Worm (Caenorhabditis elegans) whole organism, late embryonic: Measurements from ENCODE around the gene pqn-37.

Experiments used
- ceh-24 ChIP-seq: sonication (generic microtip); optimal IDR thresholded peaks from 2 replicates; lab custom pipeline; 2016; ENCODE audit warnings: mild to moderate bottlenecking, missing genetic modification characterization, missing compliant biosample characterization
- hlh-13 ChIP-seq: fragments of 200-800 bp; sonication (Bioruptor generic); optimal IDR thresholded peaks from 2 replicates; lab custom pipeline; 2018; ENCODE audit warnings: mild to moderate bottlenecking, missing genetic modification characterization, missing compliant biosample characterization
- nfya-1 ChIP-seq: sonication (generic microtip); optimal IDR thresholded peaks from 2 replicates; lab custom pipeline; 2017; ENCODE audit warnings: missing genetic modification characterization, mild to moderate bottlenecking, missing compliant biosample characterization, antibody characterized with exemption, moderate library complexity
- nhr-11 ChIP-seq: fragments of 150-350 bp; optimal IDR thresholded peaks from 2 replicates; lab custom pipeline; 2014; ENCODE audit warnings: missing biosample characterization, missing genetic modification characterization
- unc-86 ChIP-seq: sonication (generic microtip); optimal IDR thresholded peaks from 2 replicates; lab custom pipeline; 2016; ENCODE audit warnings: missing genetic modification characterization, missing compliant biosample characterization

DNA sequence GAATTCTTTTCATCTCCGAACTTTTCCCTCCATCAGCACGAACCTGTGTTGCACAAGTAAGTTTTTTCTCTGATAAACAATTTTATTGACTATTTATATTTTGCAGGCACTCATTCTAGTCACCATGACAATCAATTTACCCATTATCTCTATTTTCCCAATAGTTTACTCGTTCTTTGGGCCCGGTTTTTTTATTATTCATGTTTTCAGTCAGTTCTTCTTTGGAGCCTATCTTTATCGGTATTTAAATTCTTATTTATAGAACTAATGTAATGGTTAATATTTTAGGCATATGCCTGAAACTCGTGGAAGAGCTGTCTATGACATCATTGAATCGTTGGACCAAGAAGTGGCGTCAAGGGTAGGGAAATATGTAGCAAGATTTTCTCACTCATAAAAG, 34.6 kb upstream of the pqn-37 start:
- TF ChIP-seq hlh-13 (GFP tag; lab: Kevin White, UChicago) = no peak
- no peak for TF ChIP-seq nhr-11 (tag; lab: Kevin White, UChicago)
- TF ChIP-seq nfya-1 (tag; lab: Kevin White, UChicago) = no peak
- TF ChIP-seq ceh-24 (tag; lab: Kevin White, UChicago) = no peak
- no peak for TF ChIP-seq unc-86 (tag; lab: Kevin White, UChicago)
